Fruit fly (Drosophila melanogaster): Measurements from ENCODE around the gene CG32110.
A peak's percentile ranks its signal among the peaks of the same experiment; 100 is the strongest.

CG32110 gene

dm6 chr3L:12832355-12832881 lies 23.9 kb downstream of the CG32110 start (continued):
- no peak for TF ChIP-seq CG6689 (GFP tag; IDR thresholded peaks at IDR 0.05)
- peak; percentile 1 for TF ChIP-seq CG7745 (tag; optimal IDR thresholded peaks at IDR 0.05)
- peak; percentile 13 for TF ChIP-seq CG2712 (tag; optimal IDR thresholded peaks at IDR 0.05)
- no peak for TF ChIP-seq TFAM (GFP tag; optimal IDR thresholded peaks at IDR 0.05)
- peak; percentile 0 for TF ChIP-seq CG18599 (GFP tag; optimal IDR thresholded peaks at IDR 0.05)
- peak; percentile 5; the same call in 1 of the 2 replicates for TF ChIP-seq Adf1 (GFP tag; IDR thresholded peaks at IDR 0.05)
- TF ChIP-seq CG8290 (GFP tag; optimal IDR thresholded peaks at IDR 0.05), result no peak
- TF ChIP-seq CG8290 (tag; optimal IDR thresholded peaks at IDR 0.05), result peak in 1 of 2 experiments; percentile 45
- TF ChIP-seq CG2678 (tag; optimal IDR thresholded peaks at IDR 0.05), result peak; percentile 19
- peak in 1 of 2 experiments; percentile 20 for TF ChIP-seq Pdp1 (GFP tag; optimal IDR thresholded peaks at IDR 0.05)
- no peak for TF ChIP-seq pan (optimal IDR thresholded peaks at IDR 0.05)
- TF ChIP-seq pan (GFP tag; optimal IDR thresholded peaks at IDR 0.05 in 1 of 2, IDR thresholded peaks at IDR 0.05 in 1 of 2), result peak in 1 of 2 experiments; percentile 24
- TF ChIP-seq knrl (GFP tag; IDR thresholded peaks at IDR 0.05; ENCODE audit: partially characterized antibody), result no peak
- no peak for TF ChIP-seq Bteb2 (GFP tag; optimal IDR thresholded peaks at IDR 0.05)
- peak; percentile 58 for TF ChIP-seq bbx (GFP tag; IDR thresholded peaks at IDR 0.05; ENCODE audit: partially characterized antibody)
- peak; percentile 77 for TF ChIP-seq nom (GFP tag; optimal IDR thresholded peaks at IDR 0.05)
- peak; percentile 28 for TF ChIP-seq CG1233 (GFP tag; optimal IDR thresholded peaks at IDR 0.05)
- peak; percentile 10; the same call in 1 of the 3 replicates for TF ChIP-seq CG34422 (GFP tag; IDR thresholded peaks at IDR 0.05)
- no peak; the same call in 1 of the 2 replicates for TF ChIP-seq CG14014 (GFP tag; IDR thresholded peaks at IDR 0.05)
- peak; percentile 8 for TF ChIP-seq BtbVII (GFP tag; optimal IDR thresholded peaks at IDR 0.05)
- no peak for TF ChIP-seq CG2202 (tag; optimal IDR thresholded peaks at IDR 0.05)
- TF ChIP-seq cwo (GFP tag; optimal IDR thresholded peaks at IDR 0.05), result peak; percentile 21
- TF ChIP-seq zfh1 (GFP tag; IDR thresholded peaks at IDR 0.05), result 0 out of 3 replicates have a peak, but pooled peaks have one; percentile 9
- TF ChIP-seq Scr (GFP tag; IDR thresholded peaks at IDR 0.05; ENCODE audit: partially characterized antibody), result 0 out of 2 replicates have a peak, but pooled peaks have one; percentile 31
- peak; percentile 38 for TF ChIP-seq Jarid2 (GFP tag; optimal IDR thresholded peaks at IDR 0.05)
- no peak; the same call in 1 of the 2 replicates for TF ChIP-seq sim (GFP tag; IDR thresholded peaks at IDR 0.05)
- TF ChIP-seq abd-A (tag; optimal IDR thresholded peaks at IDR 0.05), result peak; percentile 44
- TF ChIP-seq CG10565 (GFP tag; optimal IDR thresholded peaks at IDR 0.05), result no peak
- TF ChIP-seq CG4617 (GFP tag; optimal IDR thresholded peaks at IDR 0.05; ENCODE audit: borderline replicate concordance), result no peak

dm6 chr3L:12833354-12833753 lies 24.8 kb downstream of the CG32110 start:
- no peak for TF ChIP-seq Gug (GFP tag; IDR thresholded peaks at IDR 0.05)
- no peak for TF ChIP-seq CG17186 (GFP tag; optimal IDR thresholded peaks at IDR 0.05)
- TF ChIP-seq CG8388 (GFP tag; optimal IDR thresholded peaks at IDR 0.05), result no peak
- TF ChIP-seq sd (tag; optimal IDR thresholded peaks at IDR 0.05), result peak; percentile 44
- no peak for TF ChIP-seq onecut (GFP tag; IDR thresholded peaks at IDR 0.05)
- no peak for TF ChIP-seq CG18262 (tag; optimal IDR thresholded peaks at IDR 0.05)
- no peak for TF ChIP-seq tna (GFP tag; IDR thresholded peaks at IDR 0.05; ENCODE audit: partially characterized antibody)
- TF ChIP-seq sug (tag; optimal IDR thresholded peaks at IDR 0.05), result no peak
- no peak for TF ChIP-seq amos (GFP tag; IDR thresholded peaks at IDR 0.05; ENCODE audit: partially characterized antibody)
- no peak for TF ChIP-seq Hand (GFP tag; optimal IDR thresholded peaks at IDR 0.05)
- TF ChIP-seq eve (GFP tag; optimal IDR thresholded peaks at IDR 0.05), result no peak
- TF ChIP-seq sens (GFP tag), result peak; percentile 77
- TF ChIP-seq br (optimal IDR thresholded peaks at IDR 0.05), result no peak
- TF ChIP-seq Mad (GFP tag; optimal IDR thresholded peaks at IDR 0.05), result no peak
- TF ChIP-seq sna (GFP tag; IDR thresholded peaks at IDR 0.05; ENCODE audit: partially characterized antibody), result no peak
- TF ChIP-seq PHDP (tag; optimal IDR thresholded peaks at IDR 0.05), result no peak
- no peak for TF ChIP-seq Hey (tag; optimal IDR thresholded peaks at IDR 0.05)
- no peak for TF ChIP-seq caup (GFP tag; optimal IDR thresholded peaks at IDR 0.05; ENCODE audit: severe bottlenecking)
- TF ChIP-seq stc (GFP tag; IDR thresholded peaks at IDR 0.05), result no peak
- no peak for TF ChIP-seq bcd (GFP tag; optimal IDR thresholded peaks at IDR 0.05)
- peak; percentile 30 for TF ChIP-seq kni (GFP tag; optimal IDR thresholded peaks at IDR 0.05)
- no peak for TF ChIP-seq wek (GFP tag; optimal IDR thresholded peaks at IDR 0.05)

Measured in whole organism, embryonic.